Worm (Caenorhabditis elegans): ENCODE measurements around the gene mdl-1.
A peak's percentile ranks its signal among the peaks of the same experiment; 100 is the strongest.

The mdl-1 gene

DNA sequence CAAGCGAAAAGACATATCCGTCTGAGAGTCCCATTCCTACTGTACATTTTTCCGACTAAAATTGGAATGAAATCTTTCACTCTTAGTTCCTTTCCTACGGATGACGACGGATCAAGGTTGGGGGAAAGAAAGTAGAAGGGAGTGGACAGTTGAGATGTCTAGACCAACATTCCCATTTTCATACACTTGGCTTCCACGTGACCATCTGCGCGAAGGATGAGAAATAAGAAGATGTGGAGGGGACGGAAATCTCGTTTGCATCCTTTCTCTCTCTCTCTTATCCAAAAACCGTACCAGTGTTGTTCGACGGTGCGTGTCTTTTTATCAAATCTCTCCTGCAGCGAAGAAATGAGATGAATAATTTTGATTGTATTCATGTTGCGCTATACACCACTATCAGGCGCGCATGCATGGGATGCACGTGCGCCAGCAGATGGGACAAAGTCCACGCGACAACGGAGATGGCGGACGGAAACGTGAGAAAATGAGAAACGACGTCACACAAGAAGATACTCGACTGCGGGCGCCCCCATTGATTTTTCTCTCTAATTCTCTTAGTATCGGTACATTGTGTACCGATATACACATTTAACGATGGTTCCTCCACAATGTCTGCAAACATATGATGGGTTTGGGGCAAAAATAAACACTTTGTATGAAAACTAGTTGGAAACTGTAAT lies 4.7 kb upstream of the mdl-1 start (continued):
- TF ChIP-seq F57A8.1 (GFP tag; optimal IDR thresholded peaks at IDR 0.05) (no peak), mxl-1 (tag; optimal IDR thresholded peaks at IDR 0.05) (peak; percentile 62), lsl-1 (GFP tag; optimal IDR thresholded peaks at IDR 0.05) (no peak), mel-28 (tag; optimal IDR thresholded peaks at IDR 0.05; ENCODE audit: borderline replicate concordance) (no peak), fkh-3 (tag; optimal IDR thresholded peaks at IDR 0.05) (no peak), aptf-3 (GFP tag; IDR thresholded peaks at IDR 0.05) (no peak), ceh-27 (GFP tag; optimal IDR thresholded peaks at IDR 0.05) (peak; percentile 67), F57C9.4 (tag; optimal IDR thresholded peaks at IDR 0.05) (no peak), rpc-1 (optimal IDR thresholded peaks at IDR 0.05) (no peak), rpc-1 (tag; optimal IDR thresholded peaks at IDR 0.05) (no peak), ekl-4 (GFP tag; IDR thresholded peaks at IDR 0.05) (peak; percentile 69), F55B11.4 (tag; optimal IDR thresholded peaks at IDR 0.05; ENCODE audit: borderline replicate concordance, insufficient read depth) (no peak), mcd-1 (GFP tag; IDR thresholded peaks at IDR 0.05) (peak; percentile 58), bed-2 (GFP tag; IDR thresholded peaks at IDR 0.05) (no peak), hmg-1.2 (GFP tag; IDR thresholded peaks at IDR 0.05) (peak; percentile 57), ztf-3 (GFP tag; optimal IDR thresholded peaks at IDR 0.05) (peak; percentile 20), hlh-26 (GFP tag; conservative IDR thresholded peaks at IDR 0.05) (no peak), repo-1 (tag; optimal IDR thresholded peaks at IDR 0.05) (peak; percentile 74), B0019.2 (GFP tag; conservative IDR thresholded peaks at IDR 0.05) (no peak), B0336.3 (GFP tag; IDR thresholded peaks at IDR 0.05) (peak; percentile 82), F22D6.2 (tag; optimal IDR thresholded peaks at IDR 0.05) (peak; percentile 89), unc-130 (GFP tag; optimal IDR thresholded peaks at IDR 0.05) (no peak), nhr-120 (GFP tag; IDR thresholded peaks at IDR 0.05) (no peak), zim-3 (tag; optimal IDR thresholded peaks at IDR 0.05) (no peak), lin-35 (GFP tag; optimal IDR thresholded peaks at IDR 0.05) (peak in 1 of 3 experiments; percentile 63), madf-8 (GFP tag; conservative IDR thresholded peaks at IDR 0.05) (no peak), sptf-2 (GFP tag; optimal IDR thresholded peaks at IDR 0.05) (no peak), lin-40 (tag; optimal IDR thresholded peaks at IDR 0.05) (peak; percentile 92), Y79H2A.3 (GFP tag; conservative IDR thresholded peaks at IDR 0.05) (0 out of 2 replicates have a peak, but pooled peaks have one; percentile 38), madf-6 (GFP tag; IDR thresholded peaks at IDR 0.05) (no peak), B0035.1 (tag; optimal IDR thresholded peaks at IDR 0.05) (no peak), lin-26 (GFP tag; IDR thresholded peaks at IDR 0.05) (no peak), hlh-12 (tag; optimal IDR thresholded peaks at IDR 0.05) (no peak), snpc-3.4 (tag; optimal IDR thresholded peaks at IDR 0.05) (no peak), ztf-26 (tag; optimal IDR thresholded peaks at IDR 0.05) (peak; percentile 88), attf-3 (GFP tag; conservative IDR thresholded peaks at IDR 0.05) (no peak), ztf-28 (GFP tag; IDR thresholded peaks at IDR 0.05) (no peak), dox-1 (GFP tag; IDR thresholded peaks at IDR 0.05) (peak; percentile 81), dpl-1 (GFP tag; optimal IDR thresholded peaks at IDR 0.05) (no peak), ztf-18 (tag; optimal IDR thresholded peaks at IDR 0.05) (no peak), hrde-1 (tag; optimal IDR thresholded peaks at IDR 0.05; ENCODE audit: borderline replicate concordance) (no peak), snpc-1.1 (tag; optimal IDR thresholded peaks at IDR 0.05; ENCODE audit: insufficient read depth) (no peak), dpff-1 (tag; optimal IDR thresholded peaks at IDR 0.05) (no peak), ztf-6 (GFP tag; IDR thresholded peaks at IDR 0.05) (no peak), aptf-2 (GFP tag; conservative IDR thresholded peaks at IDR 0.05) (no peak), lir-1 (GFP tag; conservative IDR thresholded peaks at IDR 0.05) (peak; percentile 61), F23B12.7 (tag; optimal IDR thresholded peaks at IDR 0.05; ENCODE audit: insufficient read depth) (no peak), hsf-1 (GFP tag; IDR thresholded peaks at IDR 0.05) (0 out of 2 replicates have a peak, but pooled peaks have one; percentile 45)

Data from whole organism, young adult.